Worm (Caenorhabditis elegans) whole organism, young adult: Measurements from ENCODE around the gene Y73B6BL.288.
A peak's percentile ranks its signal among the peaks of the same experiment; 100 is the strongest.
"Not testable (repeated sequence)": the region's sequence is repeated elsewhere in the genome, so short reads cannot be mapped to it uniquely, and the experiment has no call there.

ENCODE experiments used
- B0261.1 ChIP-seq: sonication (generic microtip); optimal IDR thresholded peaks from 2 replicates; lab custom pipeline; 2016; ENCODE audit warnings: mild to moderate bottlenecking, missing genetic modification characterization, moderate library complexity, missing compliant biosample characterization
- B0336.3 ChIP-seq: fragments of 200-800 bp; sonication (Bioruptor generic); IDR thresholded peaks from 2 replicates; pipeline ENCODE4 v1.3.6; 2022; ENCODE audit warnings: missing genetic modification characterization, missing compliant biosample characterization
- F10E7.11 ChIP-seq: sonication (generic microtip); optimal IDR thresholded peaks from 2 replicates; lab custom pipeline; 2017; ENCODE audit warnings: mild to moderate bottlenecking, missing genetic modification characterization, moderate library complexity, missing compliant biosample characterization
- F33H1.4 ChIP-seq: fragments of 200-800 bp; sonication (Bioruptor generic); IDR thresholded peaks from 2 replicates; pipeline ENCODE4 v1.3.6; 2022; ENCODE audit warnings: missing genetic modification reagents, missing genetic modification characterization, missing compliant biosample characterization
- F37B4.10 ChIP-seq: fragments of 200-800 bp; sonication (Bioruptor generic); IDR thresholded peaks from 2 replicates; pipeline ENCODE4 v1.3.6; 2022; ENCODE audit warnings: missing genetic modification characterization, missing compliant biosample characterization
- F39B2.1 ChIP-seq: fragments of 200-800 bp; sonication (Bioruptor generic); IDR thresholded peaks from 2 replicates; pipeline ENCODE4 v1.3.6; 2022; ENCODE audit warnings: missing genetic modification reagents, missing genetic modification characterization, missing compliant biosample characterization
- F57A8.1 ChIP-seq: fragments of 200-800 bp; sonication (Bioruptor generic); optimal IDR thresholded peaks from 2 replicates; lab custom pipeline; 2018; ENCODE audit warnings: mild to moderate bottlenecking, missing genetic modification characterization, moderate library complexity, missing compliant biosample characterization
- T26A5.8 ChIP-seq: sonication (generic microtip); optimal IDR thresholded peaks from 2 replicates; lab custom pipeline; 2016; ENCODE audit warnings: missing genetic modification characterization, missing compliant biosample characterization
- Y53G8AR.9 ChIP-seq: fragments of 200-800 bp; sonication (Bioruptor generic); conservative IDR thresholded peaks from 2 replicates; pipeline ENCODE4 v1.3.6; 2022; ENCODE audit warnings: missing genetic modification reagents, missing genetic modification characterization, missing compliant biosample characterization
- Y56A3A.18 ChIP-seq: fragments of 200-800 bp; sonication (Bioruptor generic); IDR thresholded peaks from 2 replicates; pipeline ENCODE4 v1.3.6; 2022; ENCODE audit warnings: missing genetic modification reagents, missing genetic modification characterization, missing compliant biosample characterization
- Y79H2A.3 ChIP-seq: fragments of 200-800 bp; sonication (Bioruptor generic); conservative IDR thresholded peaks from 2 replicates; pipeline ENCODE4 v1.3.6; 2022; ENCODE audit warnings: missing genetic modification reagents, missing genetic modification characterization, missing compliant biosample characterization
- ZK185.1 ChIP-seq: sonication (generic microtip); optimal IDR thresholded peaks from 2 replicates; lab custom pipeline; 2016; ENCODE audit warnings: mild to moderate bottlenecking, missing genetic modification characterization, missing compliant biosample characterization; ENCODE audit not compliant: poor library complexity, severe bottlenecking
- ama-1 ChIP-seq, 3 experiments: fragments of 150-350 bp in 1 of 3; sonication (generic microtip) in 2 of 3; optimal IDR thresholded peaks; 2 replicates each; lab custom pipeline; 2014 to 2018; ENCODE audit warnings: missing biosample characterization in 2 of 3, missing genetic modification characterization in 2 of 3, missing genetic modification reagents in 2 of 3
- attf-3 ChIP-seq: fragments of 200-800 bp; sonication (Bioruptor generic); conservative IDR thresholded peaks from 2 replicates; pipeline ENCODE4 v1.3.6; 2022; ENCODE audit warnings: missing genetic modification reagents, missing genetic modification characterization, missing compliant biosample characterization
- attf-6 ChIP-seq: fragments of 200-800 bp; sonication (Bioruptor generic); IDR thresholded peaks from 2 replicates; pipeline ENCODE4 v1.3.6; 2022; ENCODE audit warnings: missing genetic modification reagents, missing genetic modification characterization, missing compliant biosample characterization
- ceh-100 ChIP-seq: fragments of 200-800 bp; sonication (Bioruptor generic); IDR thresholded peaks from 2 replicates; pipeline ENCODE4 v1.3.6; 2022; ENCODE audit warnings: missing genetic modification reagents, missing genetic modification characterization, missing compliant biosample characterization
- dpl-1 ChIP-seq: fragments of 150-350 bp; optimal IDR thresholded peaks from 2 replicates; lab custom pipeline; 2014; ENCODE audit warnings: missing biosample characterization, missing genetic modification reagents, missing genetic modification characterization
- efl-1 ChIP-seq: fragments of 150-350 bp; optimal IDR thresholded peaks from 2 replicates; lab custom pipeline; 2014; ENCODE audit warnings: missing biosample characterization, missing genetic modification reagents, missing genetic modification characterization
- egrh-3 ChIP-seq: fragments of 200-800 bp; sonication (Bioruptor generic); IDR thresholded peaks from 2 replicates; pipeline ENCODE4 v1.3.6; 2022; ENCODE audit warnings: missing genetic modification reagents, missing genetic modification characterization, missing compliant biosample characterization
- gei-17 ChIP-seq: fragments of 200-800 bp; sonication (Bioruptor generic); optimal IDR thresholded peaks from 2 replicates; lab custom pipeline; 2018; ENCODE audit warnings: mild to moderate bottlenecking, missing genetic modification characterization, missing compliant biosample characterization
- hsf-1 ChIP-seq: fragments of 200-800 bp; sonication (Bioruptor generic); IDR thresholded peaks from 2 replicates; pipeline ENCODE4 v1.3.6; 2022; ENCODE audit warnings: missing genetic modification reagents, missing genetic modification characterization, missing compliant biosample characterization
- lag-1 ChIP-seq: fragments of 200-800 bp; sonication (Bioruptor generic); IDR thresholded peaks from 2 replicates; pipeline ENCODE4 v1.3.6; 2022; ENCODE audit warnings: missing genetic modification reagents, missing genetic modification characterization, missing compliant biosample characterization
- lin-54 ChIP-seq: fragments of 200-800 bp; sonication (Bioruptor generic); optimal IDR thresholded peaks from 2 replicates; lab custom pipeline; 2018; ENCODE audit warnings: mild to moderate bottlenecking, missing genetic modification characterization, missing compliant biosample characterization
- lsl-1 ChIP-seq: fragments of 200-800 bp; sonication (Bioruptor generic); optimal IDR thresholded peaks from 2 replicates; lab custom pipeline; 2018; ENCODE audit warnings: mild to moderate bottlenecking, missing genetic modification characterization, moderate library complexity, missing compliant biosample characterization
- madf-6 ChIP-seq: fragments of 200-800 bp; sonication (Bioruptor generic); IDR thresholded peaks from 2 replicates; pipeline ENCODE4 v1.3.6; 2022; ENCODE audit warnings: missing genetic modification reagents, missing genetic modification characterization, missing compliant biosample characterization
- madf-8 ChIP-seq: fragments of 200-800 bp; sonication (Bioruptor generic); conservative IDR thresholded peaks from 2 replicates; pipeline ENCODE4 v1.3.6; 2022; ENCODE audit warnings: missing genetic modification reagents, missing genetic modification characterization, missing compliant biosample characterization
- mxl-1 ChIP-seq: sonication (generic microtip); optimal IDR thresholded peaks from 2 replicates; lab custom pipeline; 2016; ENCODE audit warnings: missing genetic modification characterization, missing compliant biosample characterization
- pha-4 ChIP-seq: fragments of 150-350 bp; sonication (generic microtip); optimal IDR thresholded peaks from 2 replicates; lab custom pipeline; 2014; ENCODE audit warnings: missing biosample characterization, missing genetic modification reagents, missing genetic modification characterization
- repo-1 ChIP-seq: sonication (generic microtip); optimal IDR thresholded peaks from 2 replicates; lab custom pipeline; 2017; ENCODE audit warnings: mild to moderate bottlenecking, missing genetic modification characterization, missing compliant biosample characterization
- sdz-38 ChIP-seq: sonication (generic microtip); optimal IDR thresholded peaks from 2 replicates; lab custom pipeline; 2016; ENCODE audit warnings: missing genotype, missing genetic modification characterization, missing compliant biosample characterization
- sea-2 ChIP-seq: fragments of 200-800 bp; sonication (Bioruptor generic); IDR thresholded peaks from 2 replicates; pipeline ENCODE4 v1.3.6; 2022; ENCODE audit warnings: missing genetic modification characterization, missing compliant biosample characterization
- snpc-1.3 ChIP-seq: sonication (generic microtip); optimal IDR thresholded peaks from 2 replicates; lab custom pipeline; 2017; ENCODE audit warnings: missing genetic modification characterization, mild to moderate bottlenecking, missing compliant biosample characterization, antibody characterized with exemption, moderate library complexity, missing genotype, missing genetic modification reagents; ENCODE audit not compliant: insufficient read depth
- snpc-4 ChIP-seq, 5 experiments: fragments of 150-350 bp in 1 of 5; sonication (generic microtip) in 4 of 5; optimal IDR thresholded peaks; 2 replicates each; lab custom pipeline; 2014 to 2018; ENCODE audit warnings: missing genetic modification characterization in 5 of 5, missing biosample characterization in 3 of 5, antibody characterized with exemption in 2 of 5, mild to moderate bottlenecking in 2 of 5, missing compliant biosample characterization in 2 of 5, missing genotype in 2 of 5, moderate library complexity in 2 of 5, missing genetic modification reagents in 1 of 5
- somi-1 ChIP-seq: fragments of 200-800 bp; sonication (Bioruptor generic); optimal IDR thresholded peaks from 2 replicates; lab custom pipeline; 2018; ENCODE audit warnings: mild to moderate bottlenecking, missing genetic modification characterization, missing compliant biosample characterization
- sptf-2 ChIP-seq: fragments of 200-800 bp; sonication (Bioruptor generic); optimal IDR thresholded peaks from 2 replicates; lab custom pipeline; 2018; ENCODE audit warnings: mild to moderate bottlenecking, missing genetic modification characterization, missing compliant biosample characterization
- tbx-9 ChIP-seq: sonication (generic microtip); optimal IDR thresholded peaks from 2 replicates; lab custom pipeline; 2016; ENCODE audit warnings: borderline replicate concordance, missing genetic modification characterization, inconsistent platforms, missing compliant biosample characterization
- xnd-1 ChIP-seq: sonication (generic microtip); optimal IDR thresholded peaks from 2 replicates; lab custom pipeline; 2016; ENCODE audit warnings: missing genotype, missing genetic modification reagents, missing genetic modification characterization, missing compliant biosample characterization
- ztf-25 ChIP-seq: fragments of 200-800 bp; sonication (Bioruptor generic); IDR thresholded peaks from 2 replicates; pipeline ENCODE4 v1.3.6; 2022; ENCODE audit warnings: missing genetic modification reagents, missing genetic modification characterization, missing compliant biosample characterization
- ztf-26 ChIP-seq: sonication (generic microtip); optimal IDR thresholded peaks from 2 replicates; lab custom pipeline; 2017; ENCODE audit warnings: missing genetic modification characterization, missing compliant biosample characterization

Gene Y73B6BL.288

ce11 chrIV:6347822-6348221 is 5.5 kb upstream of the Y73B6BL.288 start:
- 0 out of 2 replicates have a peak, but pooled peaks have one; percentile 28 for TF ChIP-seq madf-8
- peak; percentile 62 for TF ChIP-seq xnd-1 (tag; lab: Kevin White, UChicago)
- TF ChIP-seq F33H1.4 (GFP tag; lab: Robert Waterston, UW) = peak; percentile 80
- TF ChIP-seq lsl-1 (GFP tag; lab: Kevin White, UChicago) = peak; percentile 69
- TF ChIP-seq snpc-4 (GFP tag; optimal IDR thresholded peaks at IDR 0.05; lab: Kevin White, UChicago) = not testable (repeated sequence)
- peak in 1 of 4 experiments; percentile 61 for TF ChIP-seq snpc-4 (tag; optimal IDR thresholded peaks at IDR 0.05; lab: Kevin White, UChicago)
- TF ChIP-seq madf-6 (GFP tag; lab: Robert Waterston, UW) = peak; percentile 67
- TF ChIP-seq, all 124 proteins: peak for 6; not testable (repeated sequence) for 118

ce11 chrIV:6347213-6347612 is 4.9 kb upstream of the Y73B6BL.288 start, which contains the start of gene Y73B6BL.289:
Gene Y73B6BL.289 (plus strand): TSS chrIV:6347513.
- not testable (repeated sequence) for TF ChIP-seq hsf-1 (GFP tag; lab: Robert Waterston, UW); ceh-100 (GFP tag; lab: Robert Waterston, UW); sptf-2 (GFP tag; lab: Kevin White, UChicago)
- TF ChIP-seq, all 124 proteins: peak for 0; not testable (repeated sequence) for 124

DNA sequence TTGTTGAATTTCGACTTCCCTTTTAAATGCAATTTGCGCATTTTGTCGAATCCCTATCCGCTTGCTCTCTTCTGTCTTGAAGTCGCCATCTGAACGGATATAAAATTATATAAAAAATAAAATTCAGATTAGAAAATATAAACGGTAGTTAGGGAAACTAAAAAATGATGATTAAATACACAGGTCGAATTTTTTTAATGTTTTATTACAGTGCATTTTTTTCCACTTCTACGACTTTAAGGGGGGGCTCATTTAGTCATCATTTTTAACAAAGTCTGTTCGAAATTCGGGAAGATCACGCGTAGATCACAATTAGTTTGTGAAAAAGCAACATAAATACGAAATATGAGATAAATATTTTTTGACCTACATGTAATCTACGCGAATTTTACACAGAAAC is 545 bp upstream of the Y73B6BL.288 start, which contains the start of gene Y73B6BL.14:
Y73B6BL.14 (minus strand) TSS at position 101 of the 400 bp plus-strand sequence.
- TF ChIP-seq Y79H2A.3 (no peak), Y56A3A.18 (GFP tag; lab: Robert Waterston, UW) (no peak), snpc-1.3 (tag; lab: Kevin White, UChicago) (no peak), efl-1 (GFP tag; lab: Kevin White, UChicago) (peak; percentile 46), B0336.3 (no peak)

DNA sequence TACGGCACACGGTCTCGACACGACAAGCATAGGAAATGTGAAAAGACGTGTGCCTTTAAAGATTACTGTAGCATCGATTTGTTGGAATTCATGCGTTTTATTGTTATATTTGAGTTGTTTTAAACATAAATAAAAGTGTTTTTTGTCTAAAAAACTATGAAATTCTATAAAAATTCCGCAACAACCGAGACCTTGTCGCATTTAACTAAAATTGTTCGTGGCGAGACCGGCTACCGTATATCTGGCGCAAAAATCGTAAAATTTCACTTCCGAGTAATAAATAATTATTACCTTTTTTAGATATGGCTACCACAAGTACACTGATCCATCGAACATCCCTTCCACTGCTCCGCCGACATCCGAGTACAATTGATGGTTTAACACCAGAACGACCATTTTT is 5.0 kb downstream of the Y73B6BL.288 start, which contains the start of gene ipla-6:
ipla-6 (plus strand) TSS at position 301 of the 400 bp plus-strand sequence.
- no peak for TF ChIP-seq repo-1 (tag; lab: Kevin White, UChicago)
- TF ChIP-seq pha-4 (tag; lab: Kevin White, UChicago) = no peak
- TF ChIP-seq ZK185.1 (tag; lab: Kevin White, UChicago) = no peak
- TF ChIP-seq lag-1 = no peak
- no peak for TF ChIP-seq B0261.1 (tag; lab: Kevin White, UChicago)
- no peak for TF ChIP-seq madf-8
- TF ChIP-seq F10E7.11 (tag; lab: Kevin White, UChicago) = no peak
- no peak for TF ChIP-seq Y53G8AR.9 (GFP tag; lab: Robert Waterston, UW)
- TF ChIP-seq gei-17 = no peak
- TF ChIP-seq tbx-9 (tag; lab: Kevin White, UChicago) = no peak
- no peak for TF ChIP-seq F39B2.1 (GFP tag; lab: Robert Waterston, UW)
- TF ChIP-seq dpl-1 (GFP tag; lab: Kevin White, UChicago) = no peak
- no peak for TF ChIP-seq F37B4.10 (GFP tag; lab: Robert Waterston, UW)

DNA sequence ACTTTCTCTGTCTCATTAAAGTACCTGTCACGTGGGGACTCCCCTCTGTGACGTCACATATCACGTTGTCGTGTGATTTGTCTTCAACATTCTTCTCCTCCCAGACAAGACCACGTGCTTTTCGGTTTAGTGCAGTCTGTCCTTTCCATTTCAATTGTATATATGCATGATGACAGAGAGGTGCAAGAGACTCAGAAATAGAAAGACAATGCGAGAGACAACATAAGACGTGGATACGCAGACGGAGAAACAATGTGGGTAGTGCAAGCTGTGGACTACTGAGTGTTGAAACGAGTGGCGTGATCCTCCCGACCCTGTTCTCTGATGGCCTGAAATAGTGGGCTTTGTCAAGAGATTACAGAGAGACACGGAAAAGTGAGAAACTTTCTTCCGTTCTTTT is 5.6 kb downstream of the Y73B6BL.288 start:
- TF ChIP-seq F57A8.1 (GFP tag; lab: Kevin White, UChicago) = no peak
- no peak for TF ChIP-seq attf-3 (GFP tag; lab: Robert Waterston, UW)
- peak; percentile 99 for TF ChIP-seq somi-1 (GFP tag; lab: Kevin White, UChicago)
- 0 out of 2 replicates have a peak, but pooled peaks have one; percentile 40 for TF ChIP-seq sea-2 (GFP tag; lab: Robert Waterston, UW)
- no peak for TF ChIP-seq snpc-4 (GFP tag; optimal IDR thresholded peaks at IDR 0.05; lab: Kevin White, UChicago)
- peak; percentile 25 to 73 (median 66) for TF ChIP-seq snpc-4 (tag; optimal IDR thresholded peaks at IDR 0.05; lab: Kevin White, UChicago)
- peak; percentile 41; the same call in 1 of the 2 replicates for TF ChIP-seq attf-6
- TF ChIP-seq mxl-1 (tag; lab: Kevin White, UChicago) = no peak
- TF ChIP-seq ama-1 (optimal IDR thresholded peaks at IDR 0.05; lab: Kevin White, UChicago) = no peak
- TF ChIP-seq ama-1 (GFP tag; optimal IDR thresholded peaks at IDR 0.05; lab: Kevin White, UChicago) = peak in 1 of 2 experiments; percentile 55
- no peak for TF ChIP-seq ztf-25
- no peak for TF ChIP-seq T26A5.8 (tag; lab: Kevin White, UChicago)
- TF ChIP-seq ZK185.1 (tag; lab: Kevin White, UChicago) = peak; percentile 72
- peak; percentile 48; the same call in 1 of the 2 replicates for TF ChIP-seq madf-6 (GFP tag; lab: Robert Waterston, UW)
- peak; percentile 70 for TF ChIP-seq lin-54 (GFP tag; lab: Kevin White, UChicago)
- TF ChIP-seq F39B2.1 (GFP tag; lab: Robert Waterston, UW) = no peak
- no peak for TF ChIP-seq pha-4 (tag; lab: Kevin White, UChicago)
- TF ChIP-seq egrh-3 (GFP tag; lab: Robert Waterston, UW) = 0 out of 2 replicates have a peak, but pooled peaks have one; percentile 5
- no peak for TF ChIP-seq sdz-38 (tag; lab: Kevin White, UChicago)
- TF ChIP-seq ztf-26 (tag; lab: Kevin White, UChicago) = peak; percentile 96
